Worm (Caenorhabditis elegans): ENCODE results near the gene F23D12.10.

F23D12.10 gene

ce11 chrX:14415641-14416040 is at the start of gene F23D12.10:
TSS of gene F23D12.10 (minus strand) at chrX:14415741.
- no peak for TF ChIP-seq hlh-15 (tag; optimal IDR thresholded peaks at IDR 0.05)
- no peak for TF ChIP-seq elt-2 (tag; optimal IDR thresholded peaks at IDR 0.05)
- TF ChIP-seq ceh-30 (tag; optimal IDR thresholded peaks at IDR 0.05) = no peak
- no peak for TF ChIP-seq ama-1 (optimal IDR thresholded peaks at IDR 0.05)
- no peak for TF ChIP-seq nhr-232 (tag; optimal IDR thresholded peaks at IDR 0.05)
- TF ChIP-seq F13H6.1 (tag; optimal IDR thresholded peaks at IDR 0.05) = no peak
- no peak for TF ChIP-seq pat-9 (tag; optimal IDR thresholded peaks at IDR 0.05)
- no peak for TF ChIP-seq pqm-1 (tag; optimal IDR thresholded peaks at IDR 0.05)
- no peak for TF ChIP-seq nhr-11 (tag; optimal IDR thresholded peaks at IDR 0.05)
- no peak for TF ChIP-seq dve-1 (tag; optimal IDR thresholded peaks at IDR 0.05)
- TF ChIP-seq che-1 (tag; optimal IDR thresholded peaks at IDR 0.05) = no peak
- TF ChIP-seq unc-42 (tag; optimal IDR thresholded peaks at IDR 0.05) = no peak
- no peak for TF ChIP-seq tbx-7 (tag; optimal IDR thresholded peaks at IDR 0.05)
- TF ChIP-seq sox-2 (GFP tag; IDR thresholded peaks at IDR 0.05) = no peak
- no peak for TF ChIP-seq C38D4.7 (GFP tag; optimal IDR thresholded peaks at IDR 0.05)
- TF ChIP-seq C08G9.2 (tag; optimal IDR thresholded peaks at IDR 0.05) = no peak
- no peak for TF ChIP-seq ceh-18 (tag; optimal IDR thresholded peaks at IDR 0.05)
- no peak for TF ChIP-seq ceh-31 (tag; optimal IDR thresholded peaks at IDR 0.05)
- no peak for TF ChIP-seq Y22D7AL.16 (tag; optimal IDR thresholded peaks at IDR 0.05)

ce11 chrX:14464513-14464912 is 49.0 kb upstream of the F23D12.10 start, which contains the start of gene M163.7:
TSS of gene M163.7 (plus strand) at chrX:14464813.
- no peak for TF ChIP-seq sox-4 (tag; optimal IDR thresholded peaks at IDR 0.05)
- no peak for TF ChIP-seq K02D7.2 (tag; optimal IDR thresholded peaks at IDR 0.05)
- TF ChIP-seq nfya-1 (tag; optimal IDR thresholded peaks at IDR 0.05) = no peak
- TF ChIP-seq ceh-31 (tag; optimal IDR thresholded peaks at IDR 0.05) = no peak
- no peak for TF ChIP-seq pros-1 (tag; optimal IDR thresholded peaks at IDR 0.05)
- TF ChIP-seq Y22D7AL.16 (tag; optimal IDR thresholded peaks at IDR 0.05) = no peak
- no peak for TF ChIP-seq C38D4.7 (GFP tag; optimal IDR thresholded peaks at IDR 0.05)
- TF ChIP-seq ama-1 (optimal IDR thresholded peaks at IDR 0.05) = no peak
- TF ChIP-seq eyg-1 (tag; optimal IDR thresholded peaks at IDR 0.05) = no peak
- no peak for TF ChIP-seq ceh-14 (tag; optimal IDR thresholded peaks at IDR 0.05)
- TF ChIP-seq hlh-15 (tag; optimal IDR thresholded peaks at IDR 0.05) = no peak
- no peak for TF ChIP-seq nhr-232 (tag; optimal IDR thresholded peaks at IDR 0.05)
- no peak for TF ChIP-seq fkh-6 (tag; optimal IDR thresholded peaks at IDR 0.05)
- no peak for TF ChIP-seq ets-4 (tag; optimal IDR thresholded peaks at IDR 0.05)
- no peak for TF ChIP-seq pag-3 (tag; optimal IDR thresholded peaks at IDR 0.05; ENCODE audit: borderline replicate concordance)
- TF ChIP-seq sox-2 (GFP tag; IDR thresholded peaks at IDR 0.05) = no peak
- no peak for TF ChIP-seq ceh-9 (tag; optimal IDR thresholded peaks at IDR 0.05)
- no peak for TF ChIP-seq sdc-2 (tag; optimal IDR thresholded peaks at IDR 0.05)

ce11 chrX:14460412-14460811 is 44.9 kb upstream of the F23D12.10 start, which contains the start of gene Y66C5A.2:
TSS of gene Y66C5A.2 (plus strand) at chrX:14460712.
- no peak for TF ChIP-seq T23F11.4 (GFP tag; optimal IDR thresholded peaks at IDR 0.05)
- no peak for TF ChIP-seq elt-4 (tag; optimal IDR thresholded peaks at IDR 0.05)
- no peak for TF ChIP-seq C08G9.2 (tag; optimal IDR thresholded peaks at IDR 0.05)
- TF ChIP-seq ceh-24 (tag; optimal IDR thresholded peaks at IDR 0.05) = no peak
- no peak for TF ChIP-seq ceh-9 (tag; optimal IDR thresholded peaks at IDR 0.05)
- no peak for TF ChIP-seq lim-6 (tag; optimal IDR thresholded peaks at IDR 0.05)

DNA sequence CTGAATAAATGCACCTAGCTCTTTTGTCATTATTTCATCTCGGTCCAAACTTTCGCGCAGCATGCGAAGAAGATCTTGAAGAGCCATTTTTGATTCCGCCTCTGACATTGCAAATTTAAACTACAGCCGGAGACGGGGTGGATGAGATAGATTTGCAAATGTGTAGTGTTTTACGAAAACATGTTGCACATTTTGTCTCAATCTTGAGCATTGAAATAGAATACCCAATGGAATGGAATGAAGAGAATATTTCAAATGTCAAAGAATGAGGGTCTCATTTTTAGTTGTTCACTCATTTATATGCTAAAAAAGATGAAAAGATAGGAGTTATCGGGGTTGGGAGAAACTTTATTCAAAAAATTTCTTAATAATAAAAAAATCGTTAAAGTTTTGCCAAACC is 39.9 kb upstream of the F23D12.10 start, which contains the start of gene Y66C5A.1:
TSS of gene Y66C5A.1 (minus strand) at position 101 of the 400 bp plus-strand sequence.
- TF ChIP-seq ahr-1 (tag; optimal IDR thresholded peaks at IDR 0.05) (no peak), hlh-13 (GFP tag; optimal IDR thresholded peaks at IDR 0.05) (no peak), nfya-1 (tag; optimal IDR thresholded peaks at IDR 0.05) (no peak), fax-1 (tag; optimal IDR thresholded peaks at IDR 0.05) (no peak), lim-6 (tag; optimal IDR thresholded peaks at IDR 0.05) (no peak)

Data from whole organism, late embryonic.